Worm (Caenorhabditis elegans): ENCODE data around the gene ogdh-2.

Gene ogdh-2

DNA sequence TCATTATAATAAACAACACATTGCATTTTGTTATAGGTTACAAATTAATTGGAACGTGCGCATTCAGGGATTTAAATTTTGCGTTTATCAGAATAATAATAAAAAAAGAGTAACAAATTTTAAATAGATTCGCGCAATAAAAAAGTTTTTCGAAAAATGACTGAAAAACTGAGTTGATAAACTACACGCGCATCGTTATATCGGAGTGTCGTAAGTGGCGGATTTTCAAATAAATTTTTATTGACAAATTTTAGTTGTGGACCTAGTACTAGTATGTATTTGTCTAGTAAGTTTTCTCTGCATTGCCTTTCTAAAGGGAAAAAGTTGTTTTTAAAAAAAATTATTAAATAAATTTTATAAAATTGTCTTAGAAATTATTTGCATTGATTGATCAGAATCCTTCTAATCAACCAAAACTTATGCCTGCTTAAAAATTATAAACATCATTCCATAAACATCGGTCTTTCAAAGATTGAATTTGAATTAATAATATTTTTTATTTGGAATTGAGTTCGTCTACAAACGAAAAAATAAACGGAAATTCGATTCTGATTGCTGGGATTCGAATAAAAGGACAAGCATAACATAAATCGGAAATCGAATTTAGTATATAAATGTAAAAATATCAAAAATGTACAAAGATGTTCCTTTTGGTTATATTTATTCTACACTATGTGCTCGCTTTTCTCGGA, 9.9 kb upstream of the ogdh-2 start, which contains the start of gene srd-4 (continued):
- TF ChIP-seq ces-1 (GFP tag; optimal IDR thresholded peaks at IDR 0.05) (no peak), unc-130 (tag; optimal IDR thresholded peaks at IDR 0.05) (no peak), lsy-2 (tag; optimal IDR thresholded peaks at IDR 0.05) (peak; percentile 59 to 79), lin-13 (GFP tag; optimal IDR thresholded peaks at IDR 0.05) (no peak), tlp-1 (tag; optimal IDR thresholded peaks at IDR 0.05) (no peak), lir-3 (tag; optimal IDR thresholded peaks at IDR 0.05; ENCODE audit: poor library complexity) (no peak), ceh-8 (GFP tag; optimal IDR thresholded peaks at IDR 0.05) (no peak), efl-3 (GFP tag; optimal IDR thresholded peaks at IDR 0.05) (no peak), hlh-17 (GFP tag; optimal IDR thresholded peaks at IDR 0.05; ENCODE audit: borderline replicate concordance) (no peak), egl-27 (tag; optimal IDR thresholded peaks at IDR 0.05) (no peak), dpl-1 (GFP tag; optimal IDR thresholded peaks at IDR 0.05) (peak; percentile 87 to 94 (median 92)), unc-62 (GFP tag; optimal IDR thresholded peaks at IDR 0.05) (no peak), lin-14 (GFP tag; optimal IDR thresholded peaks at IDR 0.05) (no peak), snpc-4 (tag; optimal IDR thresholded peaks at IDR 0.05) (no peak), ceh-90 (tag; optimal IDR thresholded peaks at IDR 0.05) (peak; percentile 10), sox-4 (tag; optimal IDR thresholded peaks at IDR 0.05) (no peak), swsn-7 (tag; optimal IDR thresholded peaks at IDR 0.05) (peak; percentile 25), nhr-84 (tag; optimal IDR thresholded peaks at IDR 0.05) (no peak), nhr-47 (tag; optimal IDR thresholded peaks at IDR 0.05) (peak; percentile 53), fkh-4 (tag; optimal IDR thresholded peaks at IDR 0.05; ENCODE audit: borderline replicate concordance) (no peak), ceh-63 (GFP tag; optimal IDR thresholded peaks at IDR 0.05) (no peak), irx-1 (tag; optimal IDR thresholded peaks at IDR 0.05) (peak; percentile 6), snu-23 (GFP tag; optimal IDR thresholded peaks at IDR 0.05) (peak; percentile 46), isw-1 (GFP tag; IDR thresholded peaks at IDR 0.05) (no peak), pqm-1 (tag; optimal IDR thresholded peaks at IDR 0.05) (no peak), C16A3.4 (tag; optimal IDR thresholded peaks at IDR 0.05) (peak; percentile 7), nhr-85 (tag) (no peak), fkh-8 (tag; optimal IDR thresholded peaks at IDR 0.05) (no peak), nhr-76 (tag; optimal IDR thresholded peaks at IDR 0.05) (no peak), skn-1 (tag; optimal IDR thresholded peaks at IDR 0.05) (peak; percentile 53), jun-1 (tag; optimal IDR thresholded peaks at IDR 0.05) (no peak), C34B4.2 (tag; optimal IDR thresholded peaks at IDR 0.05) (no peak), nhr-28 (tag; optimal IDR thresholded peaks at IDR 0.05) (no peak), blmp-1 (tag; optimal IDR thresholded peaks at IDR 0.05) (peak; percentile 30), hlh-4 (tag; optimal IDR thresholded peaks at IDR 0.05) (no peak), nhr-71 (tag; optimal IDR thresholded peaks at IDR 0.05) (peak; percentile 60), rnt-1 (tag; optimal IDR thresholded peaks at IDR 0.05) (peak; percentile 27)

ce11 chrV:12187344-12187743, 7.0 kb upstream of the ogdh-2 start, which contains the start of gene ZK863.8:
ZK863.8 (minus strand) TSS chrV:12187516.
- no peak for TF ChIP-seq nhr-12 (tag; optimal IDR thresholded peaks at IDR 0.05)
- no peak for TF ChIP-seq dsc-1 (tag; optimal IDR thresholded peaks at IDR 0.05)
- TF ChIP-seq zag-1 (tag; optimal IDR thresholded peaks at IDR 0.05), result no peak
- no peak for TF ChIP-seq nhr-85 (tag)
- no peak for TF ChIP-seq sup-37 (GFP tag; optimal IDR thresholded peaks at IDR 0.05)
- no peak for TF ChIP-seq pag-3 (tag; optimal IDR thresholded peaks at IDR 0.05; ENCODE audit: borderline replicate concordance, insufficient read depth)
- no peak for TF ChIP-seq nhr-77 (tag; optimal IDR thresholded peaks at IDR 0.05)
- TF ChIP-seq elt-3 (tag; optimal IDR thresholded peaks at IDR 0.05), result no peak
- no peak for TF ChIP-seq pqm-1 (tag; optimal IDR thresholded peaks at IDR 0.05)
- no peak for TF ChIP-seq ama-1 (optimal IDR thresholded peaks at IDR 0.05)
- no peak for TF ChIP-seq elt-2 (tag; optimal IDR thresholded peaks at IDR 0.05)
- no peak for TF ChIP-seq unc-130 (tag; optimal IDR thresholded peaks at IDR 0.05)
- no peak for TF ChIP-seq hpl-2 (GFP tag; optimal IDR thresholded peaks at IDR 0.05)
- TF ChIP-seq nhr-19 (GFP tag; conservative IDR thresholded peaks at IDR 0.05), result no peak
- no peak for TF ChIP-seq mdl-1 (tag; optimal IDR thresholded peaks at IDR 0.05)
- no peak for TF ChIP-seq vab-15 (tag; optimal IDR thresholded peaks at IDR 0.05)
- TF ChIP-seq aha-1 (tag; optimal IDR thresholded peaks at IDR 0.05), result no peak

Data from whole organism, L1 larva.